Worm (Caenorhabditis elegans) whole organism, L3 larva: ENCODE data around the gene bmy-1.
A peak's percentile ranks its signal among the peaks of the same experiment; 100 is the strongest.

Experiments
- R02D3.7 ChIP-seq: fragments of 150-350 bp; optimal IDR thresholded peaks from 2 replicates; lab custom pipeline; 2014; ENCODE audit warnings: missing biosample characterization, missing genetic modification characterization
- ZK546.5 ChIP-seq: sonication (generic microtip); optimal IDR thresholded peaks from 2 replicates; lab custom pipeline; 2017; ENCODE audit warnings: missing biosample characterization, missing genetic modification characterization
- aly-2 ChIP-seq: fragments of 150-350 bp; optimal IDR thresholded peaks from 2 replicates; lab custom pipeline; 2014; ENCODE audit warnings: missing biosample characterization, missing genetic modification characterization
- ama-1 ChIP-seq: fragments of 150-350 bp; optimal IDR thresholded peaks from 2 replicates; lab custom pipeline; 2018
- ceh-16 ChIP-seq: sonication (generic microtip); optimal IDR thresholded peaks from 2 replicates; lab custom pipeline; 2017; ENCODE audit warnings: missing biosample characterization, missing genetic modification characterization
- ceh-28 ChIP-seq: fragments of 150-350 bp; optimal IDR thresholded peaks from 2 replicates; lab custom pipeline; 2014; ENCODE audit warnings: missing biosample characterization, missing genetic modification reagents, missing genetic modification characterization
- ceh-82 ChIP-seq: fragments of 150-350 bp; optimal IDR thresholded peaks from 2 replicates; lab custom pipeline; 2014; ENCODE audit warnings: missing biosample characterization, missing genetic modification characterization
- ceh-9 ChIP-seq: sonication (generic microtip); optimal IDR thresholded peaks from 2 replicates; lab custom pipeline; 2018; ENCODE audit warnings: missing biosample characterization, missing genetic modification characterization
- daf-12 ChIP-seq: fragments of 150-350 bp; optimal IDR thresholded peaks from 2 replicates; lab custom pipeline; 2014; ENCODE audit warnings: missing biosample characterization, missing genetic modification reagents, missing genetic modification characterization
- egl-27 ChIP-seq: sonication (generic microtip); optimal IDR thresholded peaks from 4 replicates; lab custom pipeline; 2017; ENCODE audit warnings: missing biosample characterization, missing genetic modification reagents, missing genetic modification characterization
- egl-5 ChIP-seq: fragments of 150-350 bp; optimal IDR thresholded peaks from 2 replicates; lab custom pipeline; 2017; ENCODE audit warnings: missing biosample characterization, missing genetic modification reagents, missing genetic modification characterization, inconsistent platforms
- elt-1 ChIP-seq: fragments of 150-350 bp; optimal IDR thresholded peaks from 2 replicates; lab custom pipeline; 2014; ENCODE audit warnings: missing biosample characterization, missing genetic modification characterization
- elt-2 ChIP-seq: sonication (generic microtip); optimal IDR thresholded peaks from 2 replicates; lab custom pipeline; 2016; ENCODE audit warnings: missing genetic modification reagents, mild to moderate bottlenecking, missing genetic modification characterization, missing compliant biosample characterization
- elt-3 ChIP-seq, 3 experiments: fragments of 150-350 bp in 1 of 3; sonication (generic microtip) in 2 of 3; optimal IDR thresholded peaks; 2 replicates in 2 of 3; 4 replicates in 1 of 3; lab custom pipeline; 2014 to 2017; ENCODE audit warnings: missing biosample characterization in 3 of 3, missing genetic modification characterization in 3 of 3
- eor-1 ChIP-seq, 2 experiments: fragments of 150-350 bp; optimal IDR thresholded peaks; 2 replicates each; lab custom pipeline; 2014 to 2018; ENCODE audit warnings: missing biosample characterization in 2 of 2, missing genetic modification characterization in 2 of 2
- fkh-10 ChIP-seq: sonication (generic microtip); optimal IDR thresholded peaks from 2 replicates; lab custom pipeline; 2017; ENCODE audit warnings: missing biosample characterization, missing genetic modification reagents, missing genetic modification characterization
- fkh-2 ChIP-seq: fragments of 150-350 bp; optimal IDR thresholded peaks from 2 replicates; lab custom pipeline; 2014; ENCODE audit warnings: missing biosample characterization, missing genetic modification reagents, missing genetic modification characterization
- fos-1 ChIP-seq: fragments of 150-350 bp; optimal IDR thresholded peaks from 2 replicates; lab custom pipeline; 2014; ENCODE audit warnings: missing biosample characterization, missing genetic modification characterization
- hmg-11 ChIP-seq: sonication (generic microtip); optimal IDR thresholded peaks from 2 replicates; lab custom pipeline; 2016; ENCODE audit warnings: missing genetic modification characterization, missing compliant biosample characterization
- jun-1 ChIP-seq: fragments of 150-350 bp; optimal IDR thresholded peaks from 2 replicates; lab custom pipeline; 2014; ENCODE audit warnings: missing biosample characterization, missing genetic modification reagents, missing genetic modification characterization
- lin-15B ChIP-seq: fragments of 150-350 bp; optimal IDR thresholded peaks from 2 replicates; lab custom pipeline; 2014; ENCODE audit warnings: missing biosample characterization, missing genetic modification characterization
- lin-39 ChIP-seq: fragments of 150-350 bp; optimal IDR thresholded peaks from 2 replicates; lab custom pipeline; 2018; ENCODE audit warnings: missing biosample characterization, missing genetic modification reagents, missing genetic modification characterization
- lsy-12 ChIP-seq: sonication (generic microtip); optimal IDR thresholded peaks from 2 replicates; lab custom pipeline; 2016; ENCODE audit warnings: mild to moderate bottlenecking, missing genetic modification characterization, missing compliant biosample characterization
- mdl-1 ChIP-seq: fragments of 150-350 bp; optimal IDR thresholded peaks from 2 replicates; lab custom pipeline; 2014; ENCODE audit warnings: missing biosample characterization, missing genetic modification characterization
- mml-1 ChIP-seq: fragments of 150-350 bp; sonication (generic microtip); optimal IDR thresholded peaks from 3 replicates; lab custom pipeline; 2014; ENCODE audit warnings: missing biosample characterization, missing genetic modification characterization
- nfya-1 ChIP-seq: sonication (generic microtip); optimal IDR thresholded peaks from 2 replicates; lab custom pipeline; 2017; ENCODE audit warnings: missing genetic modification characterization, mild to moderate bottlenecking, missing compliant biosample characterization, antibody characterized with exemption, moderate library complexity; ENCODE audit not compliant: insufficient read depth
- nhr-11 ChIP-seq: fragments of 150-350 bp; optimal IDR thresholded peaks from 2 replicates; lab custom pipeline; 2014; ENCODE audit warnings: missing biosample characterization, missing genetic modification characterization
- nhr-12 ChIP-seq: fragments of 150-350 bp; optimal IDR thresholded peaks from 2 replicates; lab custom pipeline; 2014; ENCODE audit warnings: missing biosample characterization, missing genetic modification characterization
- nhr-23 ChIP-seq: fragments of 150-350 bp; optimal IDR thresholded peaks from 2 replicates; lab custom pipeline; 2014; ENCODE audit warnings: missing biosample characterization, missing genetic modification reagents, missing genetic modification characterization
- nhr-237 ChIP-seq: fragments of 150-350 bp; optimal IDR thresholded peaks from 2 replicates; lab custom pipeline; 2014; ENCODE audit warnings: missing biosample characterization, missing genetic modification characterization
- nhr-25 ChIP-seq: sonication (generic microtip); optimal IDR thresholded peaks from 2 replicates; lab custom pipeline; 2017; ENCODE audit warnings: missing biosample characterization, missing genetic modification characterization
- nhr-28 ChIP-seq: fragments of 150-350 bp; optimal IDR thresholded peaks from 2 replicates; lab custom pipeline; 2014; ENCODE audit warnings: missing biosample characterization, missing genetic modification characterization
- nhr-43 ChIP-seq: sonication (generic microtip); optimal IDR thresholded peaks from 2 replicates; lab custom pipeline; 2016; ENCODE audit warnings: mild to moderate bottlenecking, missing genetic modification characterization, missing compliant biosample characterization; ENCODE audit not compliant: poor library complexity, severe bottlenecking
- nhr-67 ChIP-seq: fragments of 150-350 bp; optimal IDR thresholded peaks from 2 replicates; lab custom pipeline; 2014; ENCODE audit warnings: missing biosample characterization, missing genetic modification characterization
- nhr-76 ChIP-seq: fragments of 150-350 bp; sonication (generic microtip); optimal IDR thresholded peaks from 5 replicates; lab custom pipeline; 2014; ENCODE audit warnings: missing biosample characterization, missing genetic modification characterization
- nhr-77 ChIP-seq: fragments of 150-350 bp; optimal IDR thresholded peaks from 2 replicates; lab custom pipeline; 2014; ENCODE audit warnings: missing biosample characterization, missing genetic modification characterization
- pha-4 ChIP-seq: fragments of 150-350 bp; optimal IDR thresholded peaks from 2 replicates; lab custom pipeline; 2014; ENCODE audit warnings: missing biosample characterization, missing genetic modification reagents, missing genetic modification characterization
- pqm-1 ChIP-seq: fragments of 150-350 bp; optimal IDR thresholded peaks from 2 replicates; lab custom pipeline; 2017; ENCODE audit warnings: missing biosample characterization, missing genetic modification characterization, inconsistent platforms
- sea-2 ChIP-seq: fragments of 150-350 bp; sonication (generic microtip); optimal IDR thresholded peaks from 4 replicates; lab custom pipeline; 2014; ENCODE audit warnings: missing biosample characterization, missing genetic modification reagents, missing genetic modification characterization
- skn-1 ChIP-seq: fragments of 150-350 bp; optimal IDR thresholded peaks from 2 replicates; lab custom pipeline; 2014; ENCODE audit warnings: missing biosample characterization, missing genetic modification characterization
- snpc-4 ChIP-seq: fragments of 150-350 bp; optimal IDR thresholded peaks from 2 replicates; lab custom pipeline; 2014; ENCODE audit warnings: missing biosample characterization, missing genetic modification characterization
- tbx-2 ChIP-seq: sonication (generic microtip); optimal IDR thresholded peaks from 2 replicates; lab custom pipeline; 2016; ENCODE audit warnings: mild to moderate bottlenecking, missing genetic modification characterization, missing compliant biosample characterization
- unc-39 ChIP-seq: sonication (generic microtip); optimal IDR thresholded peaks from 4 replicates; lab custom pipeline; 2017; ENCODE audit warnings: missing biosample characterization, missing genetic modification characterization
- unc-62 ChIP-seq: fragments of 150-350 bp; sonication (generic microtip); optimal IDR thresholded peaks from 4 replicates; lab custom pipeline; 2014; ENCODE audit warnings: missing biosample characterization, missing genetic modification reagents, missing genetic modification characterization
- zag-1 ChIP-seq: fragments of 150-350 bp; optimal IDR thresholded peaks from 2 replicates; lab custom pipeline; 2014; ENCODE audit warnings: missing biosample characterization, missing genetic modification characterization
- ztf-11 ChIP-seq: fragments of 150-350 bp; optimal IDR thresholded peaks from 2 replicates; lab custom pipeline; 2014; ENCODE audit warnings: missing biosample characterization, missing genetic modification characterization
- ztf-4 ChIP-seq: fragments of 150-350 bp; optimal IDR thresholded peaks from 2 replicates; lab custom pipeline; 2014; ENCODE audit warnings: missing biosample characterization, missing genetic modification characterization

The bmy-1 gene

DNA sequence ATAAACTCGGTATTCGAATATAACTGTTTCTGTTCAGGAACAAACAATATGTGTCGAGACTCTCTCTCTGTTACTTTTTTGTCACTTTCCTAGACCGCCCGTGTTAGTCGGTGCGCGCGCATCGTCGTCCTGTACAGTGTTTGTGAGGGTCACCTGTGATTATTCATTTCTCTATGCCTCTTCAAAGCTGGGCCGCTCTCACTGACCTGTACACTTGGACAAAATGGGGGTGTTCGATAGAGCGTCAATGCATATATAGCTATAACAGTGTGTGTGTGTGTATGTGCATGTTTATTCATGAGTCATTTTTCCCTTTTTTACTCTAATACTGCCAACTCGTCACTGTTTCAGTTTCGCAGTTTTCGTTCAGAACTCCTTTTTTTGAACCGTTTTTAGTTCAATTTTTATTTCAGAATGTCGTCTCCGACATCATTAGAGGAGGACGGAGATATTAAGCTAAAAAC is 21.2 kb downstream of the bmy-1 start, which contains the start of gene pkc-3:
TSS of gene pkc-3 (plus strand) at position 414 of the 464 bp plus-strand sequence.
- TF ChIP-seq elt-1 (tag; lab: Kevin White, UChicago) (no peak), ama-1 (lab: Kevin White, UChicago) (peak; percentile 96), R02D3.7 (peak; percentile 7), eor-1 (tag; optimal IDR thresholded peaks at IDR 0.05; lab: Kevin White, UChicago) (no peak), sea-2 (no peak), ztf-11 (tag; lab: Kevin White, UChicago) (no peak), mml-1 (no peak), lsy-12 (tag; lab: Kevin White, UChicago) (no peak), lin-15B (tag; lab: Kevin White, UChicago) (peak; percentile 75), unc-39 (tag; lab: Kevin White, UChicago) (no peak), pha-4 (tag; lab: Kevin White, UChicago) (peak; percentile 94), lin-39 (tag; lab: Kevin White, UChicago) (no peak), ceh-82 (no peak), daf-12 (no peak), nhr-28 (no peak), nhr-67 (tag; lab: Kevin White, UChicago) (no peak), tbx-2 (tag; lab: Kevin White, UChicago) (peak; percentile 45), unc-62 (GFP tag; lab: Kevin White, UChicago) (no peak), mdl-1 (tag; lab: Kevin White, UChicago) (no peak), fos-1 (tag; lab: Kevin White, UChicago) (peak; percentile 80), nhr-11 (tag; lab: Kevin White, UChicago) (no peak), ceh-28 (tag; lab: Kevin White, UChicago) (peak; percentile 37), nhr-76 (tag; lab: Kevin White, UChicago) (no peak), nhr-237 (tag; lab: Kevin White, UChicago) (no peak), nhr-23 (tag; lab: Kevin White, UChicago) (peak; percentile 89), snpc-4 (tag; lab: Kevin White, UChicago) (peak; percentile 18), skn-1 (tag; lab: Kevin White, UChicago) (no peak), aly-2 (tag; lab: Kevin White, UChicago) (no peak), nhr-77 (tag; lab: Kevin White, UChicago) (no peak), fkh-2 (tag; lab: Kevin White, UChicago) (no peak), jun-1 (peak; percentile 77), nfya-1 (tag; lab: Kevin White, UChicago) (peak; percentile 53), nhr-43 (tag; lab: Kevin White, UChicago) (peak; percentile 51), hmg-11 (peak; percentile 81), fkh-10 (GFP tag; lab: Kevin White, UChicago) (no peak), ztf-4 (tag; lab: Kevin White, UChicago) (peak; percentile 26), ceh-16 (tag; lab: Kevin White, UChicago) (no peak), ceh-9 (tag; lab: Kevin White, UChicago) (no peak), elt-3 (tag; optimal IDR thresholded peaks at IDR 0.05; lab: Kevin White, UChicago) (peak in 2 of 3 experiments; percentile 17 to 30), zag-1 (no peak), egl-5 (no peak), pqm-1 (tag; lab: Kevin White, UChicago) (peak; percentile 50), nhr-25 (tag; lab: Kevin White, UChicago) (peak; percentile 98), egl-27 (tag; lab: Kevin White, UChicago) (no peak), ZK546.5 (tag; lab: Kevin White, UChicago) (no peak), elt-2 (peak; percentile 85), nhr-12 (no peak)
